Worm (Caenorhabditis elegans): Measurements from ENCODE around the gene C35B1.2.
A peak's percentile ranks its signal among the peaks of the same experiment; 100 is the strongest.

C35B1.2 gene

ce11 chrIV:4074610-4075009 lies 11.4 kb upstream of the C35B1.2 start, which contains the start of gene W03D2.9:
W03D2.9 (minus strand) TSS chrIV:4074710.
- TF ChIP-seq dao-5 (tag; optimal IDR thresholded peaks at IDR 0.05) (no peak), him-1 (tag; optimal IDR thresholded peaks at IDR 0.05) (no peak), W03F9.2 (tag; optimal IDR thresholded peaks at IDR 0.05) (no peak)

- no peak for TF ChIP-seq W03F9.2 (tag; optimal IDR thresholded peaks at IDR 0.05)
- TF ChIP-seq dao-5 (tag; optimal IDR thresholded peaks at IDR 0.05), result no peak
Observed at ce11 chrIV:4076690-4077295, 9.2 kb upstream of the C35B1.2 start.

ce11 chrIV:4078901-4079300 lies 7.1 kb upstream of the C35B1.2 start, which contains the start of gene C35B1.8:
C35B1.8 (minus strand) TSS chrIV:4079001.
- TF ChIP-seq dao-5 (tag; optimal IDR thresholded peaks at IDR 0.05) (no peak), W03F9.2 (tag; optimal IDR thresholded peaks at IDR 0.05) (no peak), him-1 (tag; optimal IDR thresholded peaks at IDR 0.05) (no peak)

ce11 chrIV:4079514-4079913 lies 6.5 kb upstream of the C35B1.2 start, which contains the start of gene C35B1.4:
C35B1.4 (plus strand) TSS chrIV:4079814.
- TF ChIP-seq him-1 (tag; optimal IDR thresholded peaks at IDR 0.05) (no peak), W03F9.2 (tag; optimal IDR thresholded peaks at IDR 0.05) (no peak), dao-5 (tag; optimal IDR thresholded peaks at IDR 0.05) (no peak)

- TF ChIP-seq W03F9.2 (tag; optimal IDR thresholded peaks at IDR 0.05) (no peak), him-1 (tag; optimal IDR thresholded peaks at IDR 0.05) (no peak)
Observed at ce11 chrIV:4080846-4081245, 5.2 kb upstream of the C35B1.2 start, which contains the start of the genes C35B1.9 and C35B1.3. C35B1.9 (minus strand) TSS chrIV:4080946. C35B1.3 (plus strand) TSS chrIV:4081151.

- no peak for TF ChIP-seq W03F9.2 (tag; optimal IDR thresholded peaks at IDR 0.05)
- no peak for TF ChIP-seq him-1 (tag; optimal IDR thresholded peaks at IDR 0.05)
- no peak for TF ChIP-seq dao-5 (tag; optimal IDR thresholded peaks at IDR 0.05)
Observed at ce11 chrIV:4082599-4082998, 3.4 kb upstream of the C35B1.2 start.

- TF ChIP-seq him-1 (tag; optimal IDR thresholded peaks at IDR 0.05) (no peak), dao-5 (tag; optimal IDR thresholded peaks at IDR 0.05) (no peak), W03F9.2 (tag; optimal IDR thresholded peaks at IDR 0.05) (no peak)
Observed at ce11 chrIV:4083094-4083493, 2.9 kb upstream of the C35B1.2 start.

- TF ChIP-seq dao-5 (tag; optimal IDR thresholded peaks at IDR 0.05), result no peak
- TF ChIP-seq W03F9.2 (tag; optimal IDR thresholded peaks at IDR 0.05), result no peak
- TF ChIP-seq him-1 (tag; optimal IDR thresholded peaks at IDR 0.05), result no peak
Observed at ce11 chrIV:4084109-4084508, 1.9 kb upstream of the C35B1.2 start, which contains the start of gene C35B1.5. C35B1.5 (minus strand) TSS chrIV:4084209.

- TF ChIP-seq dao-5 (tag; optimal IDR thresholded peaks at IDR 0.05) (no peak), him-1 (tag; optimal IDR thresholded peaks at IDR 0.05) (no peak), W03F9.2 (tag; optimal IDR thresholded peaks at IDR 0.05) (peak; percentile 2)
Observed at ce11 chrIV:4085022-4085421, 990 bp upstream of the C35B1.2 start.

ce11 chrIV:4093087-4093486 lies 7.1 kb downstream of the C35B1.2 start:
- TF ChIP-seq dao-5 (tag; optimal IDR thresholded peaks at IDR 0.05), result no peak
- peak; percentile 11 for TF ChIP-seq him-1 (tag; optimal IDR thresholded peaks at IDR 0.05)

ce11 chrIV:4094364-4094763 lies 8.4 kb downstream of the C35B1.2 start:
- TF ChIP-seq him-1 (tag; optimal IDR thresholded peaks at IDR 0.05), result no peak
- TF ChIP-seq W03F9.2 (tag; optimal IDR thresholded peaks at IDR 0.05), result no peak
- TF ChIP-seq dao-5 (tag; optimal IDR thresholded peaks at IDR 0.05), result no peak

- TF ChIP-seq W03F9.2 (tag; optimal IDR thresholded peaks at IDR 0.05) (no peak), dao-5 (tag; optimal IDR thresholded peaks at IDR 0.05) (no peak), him-1 (tag; optimal IDR thresholded peaks at IDR 0.05) (no peak)
Observed at ce11 chrIV:4096940-4097339, 10.9 kb downstream of the C35B1.2 start.

ce11 chrIV:4099773-4100172 lies 13.8 kb downstream of the C35B1.2 start:
- TF ChIP-seq him-1 (tag; optimal IDR thresholded peaks at IDR 0.05) (no peak), dao-5 (tag; optimal IDR thresholded peaks at IDR 0.05) (no peak), W03F9.2 (tag; optimal IDR thresholded peaks at IDR 0.05) (no peak)

- TF ChIP-seq dao-5 (tag; optimal IDR thresholded peaks at IDR 0.05) (no peak), W03F9.2 (tag; optimal IDR thresholded peaks at IDR 0.05) (no peak), him-1 (tag; optimal IDR thresholded peaks at IDR 0.05) (no peak)
Observed at ce11 chrIV:4102720-4103119, 16.7 kb downstream of the C35B1.2 start, which contains the start of gene ubc-1. ubc-1 (plus strand) TSS chrIV:4103020.

- TF ChIP-seq W03F9.2 (tag; optimal IDR thresholded peaks at IDR 0.05), result no peak
- no peak for TF ChIP-seq him-1 (tag; optimal IDR thresholded peaks at IDR 0.05)
- no peak for TF ChIP-seq dao-5 (tag; optimal IDR thresholded peaks at IDR 0.05)
Observed at ce11 chrIV:4108767-4109166, 22.8 kb downstream of the C35B1.2 start, which contains the start of gene C35B1.7. C35B1.7 (plus strand) TSS chrIV:4109067.

All from whole organism, L4/young adult.